Fruit fly (Drosophila melanogaster) whole organism, wandering third instar larva: ENCODE data around the gene CG17010.

Experiments used
- Abd-B ChIP-seq: fragments of >200 bp; optimal IDR thresholded peaks from 2 replicates; lab custom pipeline; 2017; ENCODE audit warnings: missing biosample characterization, missing genetic modification characterization
- CG32264 ChIP-seq: fragments of 200-800 bp; sonication (Bioruptor generic); optimal IDR thresholded peaks from 2 replicates; lab custom pipeline; 2016; ENCODE audit warnings: missing biosample characterization, missing genetic modification characterization
- CG9705 ChIP-seq: fragments of 200-800 bp; sonication (Bioruptor generic); optimal IDR thresholded peaks from 2 replicates; lab custom pipeline; 2018; ENCODE audit warnings: missing biosample characterization, mild to moderate bottlenecking, missing genetic modification characterization
- CrebA ChIP-seq: fragments of 200-800 bp; sonication (Bioruptor generic); optimal IDR thresholded peaks from 2 replicates; lab custom pipeline; 2016; ENCODE audit warnings: missing biosample characterization, mild to moderate bottlenecking, missing genetic modification characterization, borderline replicate concordance
- Dif ChIP-seq: fragments of 200-275, 200-300 bp; sonication (Bioruptor generic); optimal IDR thresholded peaks from 2 replicates; lab custom pipeline; 2018; ENCODE audit warnings: missing biosample characterization, missing genetic modification characterization; ENCODE audit not compliant: partially characterized antibody
- GATAd ChIP-seq: sonication (Bioruptor generic); optimal IDR thresholded peaks from 2 replicates; lab custom pipeline; 2016; ENCODE audit warnings: missing biosample characterization, missing genetic modification characterization
- HLH106 ChIP-seq: fragments of 200-800 bp; optimal IDR thresholded peaks from 3 replicates; lab custom pipeline; 2019; ENCODE audit warnings: missing biosample characterization, mild to moderate bottlenecking, missing genetic modification characterization, moderate library complexity
- Hnf4 ChIP-seq: fragments of 200-800 bp; sonication (Bioruptor generic); optimal IDR thresholded peaks from 2 replicates; lab custom pipeline; 2016; ENCODE audit warnings: missing biosample characterization, mild to moderate bottlenecking, missing genetic modification characterization
- Hr78 ChIP-seq: fragments of >200 bp; optimal IDR thresholded peaks from 2 replicates; lab custom pipeline; 2017; ENCODE audit warnings: missing biosample characterization, missing genetic modification characterization
- Hr83 ChIP-seq: fragments of 200-300 bp; sonication (Bioruptor generic); optimal IDR thresholded peaks from 2 replicates; lab custom pipeline; 2016; ENCODE audit warnings: missing biosample characterization, mild to moderate bottlenecking, missing genetic modification characterization, moderate library complexity; ENCODE audit not compliant: poor library complexity, severe bottlenecking
- Jra ChIP-seq: sonication (Bioruptor generic); optimal IDR thresholded peaks from 2 replicates; lab custom pipeline; 2016; ENCODE audit warnings: missing biosample characterization, missing genetic modification characterization
- Mio ChIP-seq: sonication (Bioruptor generic); optimal IDR thresholded peaks from 2 replicates; lab custom pipeline; 2016; ENCODE audit warnings: missing biosample characterization, missing genetic modification characterization
- Myc ChIP-seq: fragments of >200 bp; optimal IDR thresholded peaks from 2 replicates; lab custom pipeline; 2017
- N ChIP-seq: fragments of >200 bp; optimal IDR thresholded peaks from 2 replicates; lab custom pipeline; 2018; ENCODE audit warnings: missing biosample characterization, missing external identifiers, missing genetic modification characterization
- OdsH ChIP-seq: fragments of 200-800 bp; sonication (Bioruptor generic); optimal IDR thresholded peaks from 2 replicates; lab custom pipeline; 2016; ENCODE audit warnings: missing biosample characterization, mild to moderate bottlenecking, missing genetic modification characterization
- Rel ChIP-seq, 2 experiments: fragments of 200-800 bp; sonication (Bioruptor generic) in 1 of 2; optimal IDR thresholded peaks; 2 replicates in 1 of 2; 3 replicates in 1 of 2; lab custom pipeline; 2016 to 2019; ENCODE audit warnings: mild to moderate bottlenecking in 2 of 2, missing biosample characterization in 2 of 2, missing genetic modification characterization in 2 of 2, moderate library complexity in 1 of 2
- Sp1 ChIP-seq: fragments of 200-800 bp; sonication (Bioruptor generic); optimal IDR thresholded peaks from 3 replicates; lab custom pipeline; 2019; ENCODE audit warnings: missing biosample characterization, mild to moderate bottlenecking, missing genetic modification characterization, moderate library complexity
- Vsx2 ChIP-seq: fragments of 200-300, 225-300 bp; sonication (Bioruptor generic); optimal IDR thresholded peaks from 2 replicates; lab custom pipeline; 2018; ENCODE audit warnings: missing biosample characterization, missing genetic modification characterization; ENCODE audit not compliant: partially characterized antibody
- br ChIP-seq: fragments of 200-800 bp; sonication (Bioruptor generic); optimal IDR thresholded peaks from 2 replicates; lab custom pipeline; 2016; ENCODE audit warnings: missing biosample characterization, missing genetic modification characterization
- brk ChIP-seq: fragments of 200-800 bp; sonication (Bioruptor generic); optimal IDR thresholded peaks from 2 replicates; lab custom pipeline; 2016; ENCODE audit warnings: missing biosample characterization, mild to moderate bottlenecking, missing genetic modification characterization
- dl ChIP-seq, 2 experiments: fragments of 175-275, 200-275 bp in 1 of 2; fragments of 200-275 bp in 1 of 2; sonication (Bioruptor generic); optimal IDR thresholded peaks; lab custom pipeline; 2018; ENCODE audit warnings: mild to moderate bottlenecking in 2 of 2, missing biosample characterization in 2 of 2, missing genetic modification characterization in 2 of 2, moderate library complexity in 2 of 2; ENCODE audit not compliant: partially characterized antibody in 2 of 2, insufficient read depth in 1 of 2
- dsf ChIP-seq: sonication (Bioruptor generic); optimal IDR thresholded peaks from 2 replicates; lab custom pipeline; 2016; ENCODE audit warnings: missing biosample characterization, missing genetic modification characterization, borderline replicate concordance
- ey ChIP-seq: fragments of 200-800 bp; sonication (Bioruptor generic); optimal IDR thresholded peaks from 2 replicates; lab custom pipeline; 2016; ENCODE audit warnings: missing biosample characterization, missing genetic modification characterization
- foxo ChIP-seq, 2 experiments: fragments of 200-800 bp; sonication (Bioruptor generic); optimal IDR thresholded peaks; 2 replicates in 1 of 2; 3 replicates in 1 of 2; lab custom pipeline; 2016 to 2017; ENCODE audit warnings: missing biosample characterization in 2 of 2, missing genetic modification characterization in 2 of 2
- fru ChIP-seq: fragments of 200-800 bp; sonication (Bioruptor generic); optimal IDR thresholded peaks from 3 replicates; lab custom pipeline; 2016; ENCODE audit warnings: missing biosample characterization, mild to moderate bottlenecking, missing genetic modification characterization
- h ChIP-seq: fragments of 200-800 bp; sonication (Bioruptor generic); optimal IDR thresholded peaks from 3 replicates; lab custom pipeline; 2016; ENCODE audit warnings: missing biosample characterization, mild to moderate bottlenecking, missing genetic modification characterization
- lola ChIP-seq: fragments of >200 bp; optimal IDR thresholded peaks from 2 replicates; lab custom pipeline; 2017; ENCODE audit warnings: missing biosample characterization, missing genetic modification characterization
- pan ChIP-seq: fragments of >200 bp; optimal IDR thresholded peaks from 2 replicates; lab custom pipeline; 2017
- psq ChIP-seq: fragments of 200-800 bp; sonication (Bioruptor generic); optimal IDR thresholded peaks from 3 replicates; lab custom pipeline; 2017; ENCODE audit warnings: missing biosample characterization, mild to moderate bottlenecking, missing genetic modification characterization, moderate library complexity
- rgr ChIP-seq: fragments of 200-800 bp; sonication (Bioruptor generic); optimal IDR thresholded peaks from 3 replicates; lab custom pipeline; 2016; ENCODE audit warnings: missing biosample characterization, mild to moderate bottlenecking, missing genetic modification characterization
- sage ChIP-seq: fragments of 200-800 bp; sonication (Bioruptor generic); optimal IDR thresholded peaks from 2 replicates; lab custom pipeline; 2016; ENCODE audit warnings: missing biosample characterization, mild to moderate bottlenecking, missing genetic modification characterization
- sv ChIP-seq: fragments of 200-800 bp; sonication (Bioruptor generic); optimal IDR thresholded peaks from 3 replicates; lab custom pipeline; 2016; ENCODE audit warnings: missing biosample characterization, missing genetic modification characterization
- tai ChIP-seq: sonication (Bioruptor generic); optimal IDR thresholded peaks from 2 replicates; lab custom pipeline; 2016; ENCODE audit warnings: missing biosample characterization, missing genetic modification characterization
- usp ChIP-seq: fragments of >200 bp; optimal IDR thresholded peaks from 2 replicates; lab custom pipeline; 2017; ENCODE audit warnings: missing biosample characterization, missing genetic modification characterization

The CG17010 gene

dm6 chr2L:12341705-12342104, 14.5 kb upstream of the CG17010 start:
- TF ChIP-seq N (GFP tag; lab: Kevin White, UChicago) = peak; percentile 29
- peak; percentile 23 for TF ChIP-seq Myc
- no peak for TF ChIP-seq CG32264
- TF ChIP-seq, all 38 proteins: peak for 2

- TF ChIP-seq Hr83 (GFP tag; lab: Kevin White, UChicago) (no peak), dsf (no peak), sv (no peak), GATAd (GFP tag; lab: Kevin White, UChicago) (no peak), OdsH (GFP tag; lab: Kevin White, UChicago) (no peak), rgr (GFP tag; lab: Kevin White, UChicago) (no peak), sage (GFP tag; lab: Kevin White, UChicago) (no peak), brk (GFP tag; lab: Kevin White, UChicago) (no peak), CG9705 (GFP tag; lab: Kevin White, UChicago) (no peak), Mio (no peak), psq (GFP tag; lab: Kevin White, UChicago) (no peak), Sp1 (no peak), Hnf4 (GFP tag; lab: Kevin White, UChicago) (no peak), HLH106 (no peak), usp (GFP tag; lab: Kevin White, UChicago) (no peak), ey (GFP tag; lab: Kevin White, UChicago) (no peak), Myc (no peak), CrebA (GFP tag; lab: Kevin White, UChicago) (no peak), lola (GFP tag; lab: Kevin White, UChicago) (no peak), Hr78 (no peak)
Observed at dm6 chr2L:12343634-12344269, 12.5 kb upstream of the CG17010 start, which contains the start of the genes bru2 and CG43813. bru2 (plus strand) TSS chr2L:12344219. CG43813 (minus strand) TSS chr2L:12344266.

dm6 chr2L:12346163-12346892, 9.9 kb upstream of the CG17010 start:
- TF ChIP-seq rgr (GFP tag; lab: Kevin White, UChicago) (no peak), CrebA (GFP tag; lab: Kevin White, UChicago) (peak; percentile 12)

dm6 chr2L:12347034-12347433, 9.2 kb upstream of the CG17010 start:
- TF ChIP-seq Jra = no peak
- no peak for TF ChIP-seq sv
- TF ChIP-seq Hr78 = no peak
- TF ChIP-seq Sp1 = no peak
- no peak for TF ChIP-seq Hnf4 (GFP tag; lab: Kevin White, UChicago)
- TF ChIP-seq dl (GFP tag; optimal IDR thresholded peaks at IDR 0.05; lab: Kevin White, UChicago; ENCODE audit: insufficient read depth in 1 of 2, partially characterized antibody in 2 of 2) = no peak
- TF ChIP-seq brk (GFP tag; lab: Kevin White, UChicago) = no peak
- no peak for TF ChIP-seq HLH106
- no peak for TF ChIP-seq Mio
- TF ChIP-seq foxo (GFP tag; optimal IDR thresholded peaks at IDR 0.05; lab: Kevin White, UChicago) = no peak
- no peak for TF ChIP-seq Rel (GFP tag; optimal IDR thresholded peaks at IDR 0.05; lab: Kevin White, UChicago)
- TF ChIP-seq Rel (tag; optimal IDR thresholded peaks at IDR 0.05; lab: Kevin White, UChicago) = no peak
- TF ChIP-seq Hr83 (GFP tag; lab: Kevin White, UChicago) = no peak
- TF ChIP-seq h = no peak

- TF ChIP-seq ey (GFP tag; lab: Kevin White, UChicago) (no peak), Rel (GFP tag; optimal IDR thresholded peaks at IDR 0.05; lab: Kevin White, UChicago) (peak; percentile 13), Rel (tag; optimal IDR thresholded peaks at IDR 0.05; lab: Kevin White, UChicago) (peak; percentile 23), h (peak; percentile 46), CrebA (GFP tag; lab: Kevin White, UChicago) (peak; percentile 16), Vsx2 (GFP tag; lab: Kevin White, UChicago) (peak; percentile 1), GATAd (GFP tag; lab: Kevin White, UChicago) (no peak), pan (no peak), Hnf4 (GFP tag; lab: Kevin White, UChicago) (no peak), sv (no peak), CG32264 (no peak), tai (GFP tag; lab: Kevin White, UChicago) (no peak), dsf (no peak), br (GFP tag; lab: Kevin White, UChicago) (peak; percentile 1), Abd-B (GFP tag; lab: Kevin White, UChicago) (no peak), rgr (GFP tag; lab: Kevin White, UChicago) (no peak), CG9705 (GFP tag; lab: Kevin White, UChicago) (no peak), fru (GFP tag; lab: Kevin White, UChicago) (no peak), Dif (GFP tag; lab: Kevin White, UChicago) (peak; percentile 76), Myc (no peak), usp (GFP tag; lab: Kevin White, UChicago) (no peak), Hr83 (GFP tag; lab: Kevin White, UChicago) (peak; percentile 39), OdsH (GFP tag; lab: Kevin White, UChicago) (no peak), N (GFP tag; lab: Kevin White, UChicago) (no peak), dl (GFP tag; optimal IDR thresholded peaks at IDR 0.05; lab: Kevin White, UChicago; ENCODE audit: insufficient read depth in 1 of 2, partially characterized antibody in 2 of 2) (peak; percentile 43 to 79)
Observed at dm6 chr2L:12347862-12348261, 8.4 kb upstream of the CG17010 start.
